Fruit fly (Drosophila melanogaster): ENCODE measurements around the gene nullo.

The nullo gene

DNA sequence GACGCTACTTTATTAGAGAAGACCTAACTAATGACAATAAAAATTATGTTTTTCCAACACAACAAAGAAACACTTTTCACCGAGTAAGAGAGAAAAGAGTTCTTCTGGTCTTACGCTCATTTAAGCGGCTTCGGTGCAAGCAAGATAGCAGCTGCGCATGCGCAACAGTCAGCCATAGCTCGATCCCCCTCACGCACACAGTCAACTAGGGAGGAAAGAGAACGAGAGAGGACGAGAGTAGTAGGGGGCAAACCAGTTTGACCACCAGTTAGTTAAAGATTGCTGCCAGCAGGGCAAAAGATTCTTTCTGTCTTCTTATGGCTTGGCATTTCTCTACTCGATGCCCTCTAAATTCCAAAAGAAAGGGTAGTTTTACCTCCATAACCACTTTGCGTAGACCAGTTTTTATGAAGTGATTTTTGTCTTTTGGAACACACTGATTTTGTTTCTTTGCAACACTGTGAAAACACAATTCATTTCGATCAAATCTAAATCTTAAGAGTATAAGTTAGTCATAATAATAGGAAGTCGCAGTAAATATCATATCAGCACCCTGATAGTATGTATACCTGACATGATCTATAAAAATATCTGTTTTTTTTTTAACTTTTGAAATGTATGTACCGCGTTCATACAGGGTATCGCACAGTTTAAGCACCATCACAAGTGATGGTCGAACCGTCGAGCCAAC is 48.7 kb upstream of the nullo start (continued):
- TF ChIP-seq NC2β (GFP tag; optimal IDR thresholded peaks at IDR 0.05) (peak; percentile 43), CG6654 (GFP tag; optimal IDR thresholded peaks at IDR 0.05) (no peak), dati (GFP tag; IDR thresholded peaks at IDR 0.05) (no peak), CG4424 (GFP tag; optimal IDR thresholded peaks at IDR 0.05) (no peak), Bgb (GFP tag; IDR thresholded peaks at IDR 0.05; ENCODE audit: partially characterized antibody) (peak; percentile 8; the same call in 1 of the 2 replicates), Ets97D (GFP tag; optimal IDR thresholded peaks at IDR 0.05) (no peak), gsb-n (tag; optimal IDR thresholded peaks at IDR 0.05) (no peak), GATAe (GFP tag; conservative IDR thresholded peaks at IDR 0.05) (no peak), Ssrp (tag; optimal IDR thresholded peaks at IDR 0.05) (peak; percentile 45), ab (GFP tag; optimal IDR thresholded peaks at IDR 0.05) (no peak), Trl (optimal IDR thresholded peaks at IDR 0.05) (peak; percentile 31 to 43), Trl (GFP tag; optimal IDR thresholded peaks at IDR 0.05) (no peak), CG10543 (GFP tag; optimal IDR thresholded peaks at IDR 0.05) (no peak), pum (GFP tag; optimal IDR thresholded peaks at IDR 0.05) (no peak), CG15514 (GFP tag; optimal IDR thresholded peaks at IDR 0.05) (no peak), E2f2 (GFP tag; IDR thresholded peaks at IDR 0.05) (peak; percentile 30; the same call in 1 of the 2 replicates), CG6254 (GFP tag; optimal IDR thresholded peaks at IDR 0.05) (no peak), CG2712 (tag; optimal IDR thresholded peaks at IDR 0.05) (no peak), Tbp (GFP tag; optimal IDR thresholded peaks at IDR 0.05) (no peak), CG17186 (GFP tag; optimal IDR thresholded peaks at IDR 0.05) (no peak), eve (GFP tag; optimal IDR thresholded peaks at IDR 0.05) (peak in 1 of 2 experiments; percentile 89), Bdp1 (GFP tag; optimal IDR thresholded peaks at IDR 0.05) (no peak), Hey (tag; optimal IDR thresholded peaks at IDR 0.05) (no peak), bigmax (GFP tag; optimal IDR thresholded peaks at IDR 0.05) (no peak), zen2 (GFP tag; IDR thresholded peaks at IDR 0.05; ENCODE audit: partially characterized antibody) (no peak), ssp (GFP tag; IDR thresholded peaks at IDR 0.05) (no peak), sqz (GFP tag; optimal IDR thresholded peaks at IDR 0.05) (no peak), sd (tag; optimal IDR thresholded peaks at IDR 0.05) (peak; percentile 46), crc (GFP tag; optimal IDR thresholded peaks at IDR 0.05) (no peak), nerfin-1 (tag; optimal IDR thresholded peaks at IDR 0.05) (peak; percentile 25), TFAM (GFP tag; optimal IDR thresholded peaks at IDR 0.05) (no peak), mirr (GFP tag; optimal IDR thresholded peaks at IDR 0.05) (no peak), bbx (GFP tag; IDR thresholded peaks at IDR 0.05; ENCODE audit: partially characterized antibody) (no peak), CG15479 (GFP tag; optimal IDR thresholded peaks at IDR 0.05) (peak; percentile 89), zen (tag; optimal IDR thresholded peaks at IDR 0.05) (no peak), Side (GFP tag; optimal IDR thresholded peaks at IDR 0.05) (no peak), Fer2 (tag; optimal IDR thresholded peaks at IDR 0.05) (no peak), CG11504 (tag; optimal IDR thresholded peaks at IDR 0.05) (peak; percentile 53), chif (GFP tag; optimal IDR thresholded peaks at IDR 0.05) (peak in 1 of 2 experiments; percentile 13), dysf (GFP tag; IDR thresholded peaks at IDR 0.05) (no peak), CG1233 (GFP tag; optimal IDR thresholded peaks at IDR 0.05) (no peak), Hr39 (optimal IDR thresholded peaks at IDR 0.05) (no peak), sug (tag; optimal IDR thresholded peaks at IDR 0.05) (no peak), D19A (tag; optimal IDR thresholded peaks at IDR 0.05) (peak; percentile 65), CG11085 (GFP tag; IDR thresholded peaks at IDR 0.05) (no peak), CG1529 (GFP tag; optimal IDR thresholded peaks at IDR 0.05) (no peak), CG9437 (GFP tag; optimal IDR thresholded peaks at IDR 0.05) (peak; percentile 56), Oaz (GFP tag; IDR thresholded peaks at IDR 0.05) (no peak), pros (GFP tag; optimal IDR thresholded peaks at IDR 0.05) (peak; percentile 89), fd3F (GFP tag; optimal IDR thresholded peaks at IDR 0.05) (no peak), CG10267 (tag; optimal IDR thresholded peaks at IDR 0.05) (peak; percentile 49)
